Worm (Caenorhabditis elegans): ENCODE results near the gene nsph-3.2.

DNA sequence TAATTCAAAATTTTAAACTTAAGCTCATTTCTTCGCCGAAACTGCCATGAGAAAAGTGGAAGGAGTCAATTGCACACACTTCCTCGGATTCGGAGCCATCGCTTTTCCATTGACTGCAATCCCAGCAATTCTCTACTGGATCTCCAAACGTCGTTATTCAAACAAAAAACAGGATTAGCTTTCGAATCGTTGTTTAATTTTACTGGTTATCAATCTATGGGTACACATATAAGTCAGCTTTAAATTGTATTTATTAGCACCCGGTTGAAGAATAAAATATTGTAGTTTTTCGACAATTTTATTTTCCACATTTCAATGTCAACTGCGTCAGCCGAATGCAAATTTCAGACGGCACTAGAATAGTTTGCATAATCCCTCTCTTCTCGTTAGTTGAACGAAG, 17.3 kb downstream of the nsph-3.2 start, which contains the start of gene glt-3:
- TF ChIP-seq lin-13 (GFP tag; optimal IDR thresholded peaks at IDR 0.05) (no peak), gei-8 (GFP tag; optimal IDR thresholded peaks at IDR 0.05) (no peak), nhr-11 (tag; optimal IDR thresholded peaks at IDR 0.05) (no peak), pha-4 (GFP tag; IDR thresholded peaks at IDR 0.05) (no peak), pha-4 (tag; optimal IDR thresholded peaks at IDR 0.05) (no peak), lim-7 (GFP tag; IDR thresholded peaks at IDR 0.05) (no peak)
